Fruit fly (Drosophila melanogaster) Kc167 (cell line): Measurements from ENCODE around the gene g.

Experiments
- Myc ChIP-seq: fragments of >200 bp; optimal IDR thresholded peaks from 2 replicates; lab custom pipeline; 2017; ENCODE audit warnings: missing external identifiers
- Sin3A ChIP-seq: fragments of >200 bp; optimal IDR thresholded peaks from 2 replicates; lab custom pipeline; 2018; ENCODE audit warnings: missing external identifiers
- h ChIP-seq: fragments of >200 bp; optimal IDR thresholded peaks from 3 replicates; lab custom pipeline; 2018; ENCODE audit warnings: missing external identifiers
- insv ChIP-seq: fragments of >200 bp; optimal IDR thresholded peaks from 3 replicates; lab custom pipeline; 2018; ENCODE audit warnings: missing external identifiers
- psq ChIP-seq: fragments of >200 bp; optimal IDR thresholded peaks from 2 replicates; lab custom pipeline; 2017; ENCODE audit warnings: missing external identifiers
- ttk ChIP-seq: sonication (Bioruptor generic); optimal IDR thresholded peaks from 2 replicates; lab custom pipeline; 2017; ENCODE audit warnings: missing external identifiers

Gene g

DNA sequence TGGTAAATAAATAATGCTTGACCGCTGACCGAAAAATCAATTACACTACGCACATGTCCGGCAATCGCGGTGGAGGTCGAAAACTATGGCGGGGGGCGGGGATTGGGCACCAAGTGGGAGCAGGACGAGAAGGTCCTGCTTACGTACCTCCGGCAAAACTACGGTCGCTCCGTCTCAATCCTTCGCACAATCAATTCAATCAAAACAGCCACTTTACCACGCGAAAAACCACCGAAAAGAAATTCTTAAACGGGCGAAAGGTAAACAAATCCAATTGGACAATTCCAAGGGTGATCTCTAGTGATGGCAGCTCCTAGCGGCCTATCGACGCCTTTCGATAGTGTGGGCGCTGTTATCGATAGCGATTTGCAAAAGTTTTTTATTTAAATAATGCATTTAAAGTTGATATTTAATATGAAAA is 18.1 kb downstream of the g start, which contains the start of gene Nadsyn:
Gene Nadsyn, minus strand, starts transcription at position 304 of the 421 bp plus-strand sequence.
- TF ChIP-seq psq (lab: Kevin White, UChicago) (no peak), ttk (lab: Kevin White, UChicago) (no peak), insv (lab: Kevin White, UChicago) (no peak), h (lab: Kevin White, UChicago) (no peak), Myc (lab: Kevin White, UChicago) (no peak)

DNA sequence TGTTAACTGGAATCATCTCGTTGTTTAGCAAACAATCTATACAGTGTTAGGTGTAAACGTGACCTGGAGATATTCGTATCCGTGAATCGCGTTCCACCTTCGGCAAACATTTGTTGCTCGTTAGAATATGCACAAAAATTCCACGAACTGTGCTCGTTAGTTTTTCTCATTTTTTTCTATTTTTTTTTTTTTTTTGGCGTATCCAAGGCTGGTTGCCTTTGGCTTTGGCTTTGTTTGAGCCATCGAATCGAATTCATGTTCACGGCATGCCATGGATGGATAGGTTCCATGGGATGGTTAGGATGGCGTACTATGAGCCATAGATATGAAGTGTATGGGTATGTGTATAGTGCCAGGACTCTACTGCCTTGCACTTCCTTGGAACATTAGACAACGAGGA is 36.4 kb downstream of the g start:
- TF ChIP-seq psq (lab: Kevin White, UChicago), result no peak
- no peak for TF ChIP-seq Sin3A (lab: Kevin White, UChicago)
- TF ChIP-seq ttk (lab: Kevin White, UChicago), result no peak

DNA sequence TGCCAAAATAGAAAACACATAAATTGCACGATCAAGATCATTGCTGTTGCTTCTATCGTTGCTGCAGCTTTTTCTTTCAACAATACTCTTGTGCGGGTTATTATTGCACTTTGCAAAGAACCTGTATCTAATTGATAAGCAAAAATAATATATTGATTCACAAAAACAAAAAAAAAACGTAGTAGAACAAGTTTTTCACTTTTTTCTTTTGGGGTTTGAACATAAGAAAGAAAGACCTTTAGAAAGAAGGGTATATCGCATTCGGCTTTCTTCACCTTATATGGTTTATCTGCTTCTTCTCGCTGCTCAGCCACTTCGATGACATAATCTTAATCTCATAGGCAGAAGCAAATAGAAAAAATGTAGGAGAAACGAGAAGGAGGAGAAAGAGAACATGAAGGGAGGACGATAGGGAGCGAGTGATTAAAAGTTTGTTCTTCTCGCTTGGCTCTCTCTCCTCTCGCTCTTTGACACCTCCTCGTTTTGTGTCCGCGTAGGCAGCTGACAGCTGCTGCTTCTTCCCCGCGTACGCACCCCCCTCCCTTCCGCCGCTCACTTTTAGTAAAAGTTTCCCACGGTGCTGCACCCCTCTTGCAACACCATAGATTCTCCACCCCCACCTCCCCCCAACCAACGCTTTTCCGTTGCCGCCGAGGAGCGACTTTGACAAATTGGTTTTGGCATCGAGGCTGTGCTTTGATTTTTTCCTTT is 37.2 kb downstream of the g start:
- TF ChIP-seq Sin3A (lab: Kevin White, UChicago) (no peak), ttk (lab: Kevin White, UChicago) (no peak), insv (lab: Kevin White, UChicago) (no peak), psq (lab: Kevin White, UChicago) (no peak), Myc (lab: Kevin White, UChicago) (no peak), h (lab: Kevin White, UChicago) (no peak)

DNA sequence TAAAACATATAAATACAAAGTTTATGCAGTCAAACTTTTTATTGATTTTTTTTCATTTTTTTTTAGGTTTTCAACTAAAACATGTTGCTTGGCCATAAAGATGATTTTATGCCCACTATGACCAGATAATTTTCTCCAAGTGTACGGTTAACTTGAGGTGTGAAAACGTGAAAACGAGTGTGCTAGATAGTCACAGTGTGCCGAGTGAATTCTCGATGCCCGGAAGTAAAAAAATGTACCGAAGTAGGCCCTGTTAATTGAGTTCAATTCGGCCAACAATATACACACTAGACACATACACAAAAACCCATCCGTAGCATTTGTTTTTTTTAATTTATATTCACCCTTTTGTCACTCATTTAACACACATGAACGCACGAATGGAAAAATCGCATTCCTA is 44.1 kb downstream of the g start, which contains the start of gene Nna1:
Gene Nna1, plus strand, starts transcription at position 301 of the 400 bp plus-strand sequence.
- no peak for TF ChIP-seq h (lab: Kevin White, UChicago)
- TF ChIP-seq psq (lab: Kevin White, UChicago), result no peak
- TF ChIP-seq Myc (lab: Kevin White, UChicago), result no peak

DNA sequence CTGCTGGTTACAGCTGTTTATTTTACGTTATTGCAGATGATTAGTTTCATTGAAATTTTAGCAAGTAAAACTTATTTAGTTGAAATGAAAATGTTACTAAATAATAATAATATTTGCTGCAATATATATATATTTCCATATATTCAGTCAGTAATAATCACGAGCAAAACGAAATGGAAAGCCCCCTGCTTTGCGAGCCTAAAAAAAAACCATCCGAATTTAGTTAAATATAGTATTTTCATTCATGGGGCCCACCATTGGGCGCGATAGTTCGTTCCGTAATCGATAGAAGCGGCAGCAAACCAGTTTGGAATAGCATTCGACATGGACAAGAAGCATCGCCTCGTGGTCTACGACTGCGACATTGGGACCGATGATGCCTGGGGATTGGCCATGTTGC is 53.4 kb downstream of the g start, which contains the start of gene CG11158:
Gene CG11158, plus strand, starts transcription at position 301 of the 400 bp plus-strand sequence.
- no peak for TF ChIP-seq psq (lab: Kevin White, UChicago)
- TF ChIP-seq Sin3A (lab: Kevin White, UChicago), result no peak
- TF ChIP-seq h (lab: Kevin White, UChicago), result no peak
- TF ChIP-seq Myc (lab: Kevin White, UChicago), result no peak
- no peak for TF ChIP-seq insv (lab: Kevin White, UChicago)

DNA sequence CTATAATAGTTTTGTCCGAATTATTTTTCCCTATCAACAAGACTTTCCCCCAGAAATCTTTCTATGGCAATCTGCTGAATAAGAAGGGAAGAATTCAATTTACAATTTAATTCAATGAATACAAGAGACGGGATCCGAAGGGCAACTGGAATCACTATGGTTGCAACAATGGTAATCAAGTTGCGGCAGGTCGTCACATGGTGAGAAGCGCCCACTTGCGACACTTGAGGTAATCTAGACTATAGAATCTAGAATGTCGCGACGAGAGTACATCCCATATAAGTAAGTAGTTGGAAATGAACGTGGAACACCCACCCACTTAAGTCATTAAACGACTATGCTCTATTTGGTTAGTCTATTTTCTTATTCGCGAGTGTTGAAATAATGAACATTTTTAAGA is 54.2 kb downstream of the g start:
- no peak for TF ChIP-seq psq (lab: Kevin White, UChicago)
- TF ChIP-seq Sin3A (lab: Kevin White, UChicago), result no peak
- TF ChIP-seq insv (lab: Kevin White, UChicago), result no peak

DNA sequence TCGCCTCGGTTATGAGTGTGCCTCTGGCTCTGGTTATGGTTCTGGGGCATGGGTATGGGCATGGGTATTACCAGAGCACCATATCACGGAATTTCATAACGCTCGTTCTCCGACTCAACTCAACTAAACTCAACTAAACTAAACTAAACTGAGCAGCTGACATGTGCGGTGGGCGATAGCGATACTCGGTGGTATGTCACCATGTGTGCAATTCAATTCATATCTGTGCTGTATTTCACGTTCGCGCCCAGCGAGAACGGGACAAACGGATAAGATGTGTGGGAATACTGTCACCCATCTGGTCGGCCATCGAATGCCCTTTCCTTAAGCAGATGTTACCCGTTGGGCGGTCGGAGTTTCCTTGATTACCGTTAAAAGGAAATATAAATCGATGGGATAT is 55.8 kb downstream of the g start, which contains the start of gene CG12177:
Gene CG12177, minus strand, starts transcription at position 239 of the 400 bp plus-strand sequence.
- TF ChIP-seq Myc (lab: Kevin White, UChicago) (no peak), Sin3A (lab: Kevin White, UChicago) (no peak), ttk (lab: Kevin White, UChicago) (no peak), psq (lab: Kevin White, UChicago) (no peak), insv (lab: Kevin White, UChicago) (no peak), h (lab: Kevin White, UChicago) (no peak)

DNA sequence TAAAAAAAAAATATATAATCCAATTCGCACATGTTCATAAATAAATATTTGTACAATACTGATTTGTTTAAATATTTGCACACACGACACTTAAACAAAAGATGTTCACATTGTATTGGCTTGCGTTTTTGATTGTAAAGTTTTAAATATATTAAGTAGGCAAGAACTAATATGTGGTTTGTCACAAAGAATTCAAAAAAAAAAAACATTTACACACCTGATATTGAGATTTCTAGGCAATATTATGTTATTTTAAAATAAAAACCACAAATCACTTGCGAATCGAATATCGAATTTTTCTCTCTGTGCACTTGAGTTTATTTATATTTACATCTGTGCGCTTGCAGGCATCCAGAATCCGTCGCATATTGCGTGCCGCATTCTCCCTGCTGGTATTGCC is 56.5 kb downstream of the g start:
- TF ChIP-seq insv (lab: Kevin White, UChicago), result no peak
- TF ChIP-seq ttk (lab: Kevin White, UChicago), result no peak
- TF ChIP-seq Myc (lab: Kevin White, UChicago), result no peak
- no peak for TF ChIP-seq psq (lab: Kevin White, UChicago)
- no peak for TF ChIP-seq h (lab: Kevin White, UChicago)
- no peak for TF ChIP-seq Sin3A (lab: Kevin White, UChicago)

DNA sequence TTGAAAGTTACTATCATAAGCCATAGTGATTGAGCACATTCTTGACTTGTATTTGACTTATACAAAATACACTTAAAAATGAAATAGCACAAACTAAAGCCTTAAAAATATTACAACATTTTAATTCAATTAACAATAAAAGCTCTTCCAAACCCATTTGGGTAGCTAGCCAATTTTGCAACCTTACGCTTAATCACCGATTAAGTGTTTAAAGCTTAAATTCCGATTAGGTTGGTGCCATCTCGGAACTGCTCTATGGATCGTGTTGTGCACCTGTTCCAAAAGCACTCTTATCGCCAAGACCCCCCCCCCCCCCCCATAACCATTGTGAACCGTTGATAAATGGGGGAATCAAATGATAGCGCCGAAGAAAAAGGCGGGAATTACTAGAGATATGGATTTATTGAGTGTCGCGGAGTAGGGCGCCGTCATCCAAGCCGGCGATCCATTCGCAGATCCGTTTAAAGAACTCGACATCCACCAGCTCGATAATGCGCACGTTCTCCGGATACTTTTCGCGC is 58.0 kb downstream of the g start:
- no peak for TF ChIP-seq Sin3A (lab: Kevin White, UChicago)
- TF ChIP-seq psq (lab: Kevin White, UChicago), result no peak
- no peak for TF ChIP-seq Myc (lab: Kevin White, UChicago)
- no peak for TF ChIP-seq h (lab: Kevin White, UChicago)
- TF ChIP-seq insv (lab: Kevin White, UChicago), result no peak
- TF ChIP-seq ttk (lab: Kevin White, UChicago), result no peak
